Worm (Caenorhabditis elegans) whole organism, L2 larva: ENCODE measurements around the gene Y14H12A.2.

Experiments
- C34F6.9 ChIP-seq: fragments of 150-350 bp; optimal IDR thresholded peaks from 2 replicates; lab custom pipeline; 2014; ENCODE audit warnings: missing biosample characterization, missing genetic modification characterization
- F13H6.1 ChIP-seq: sonication (generic microtip); optimal IDR thresholded peaks from 2 replicates; lab custom pipeline; 2016; ENCODE audit warnings: missing genetic modification characterization, missing compliant biosample characterization
- R02D3.7 ChIP-seq: fragments of 150-350 bp; optimal IDR thresholded peaks from 2 replicates; lab custom pipeline; 2014; ENCODE audit warnings: missing biosample characterization, missing genetic modification characterization
- Y55F3AM.14 ChIP-seq: fragments of 200-800 bp; sonication (Bioruptor generic); optimal IDR thresholded peaks from 2 replicates; lab custom pipeline; 2018; ENCODE audit warnings: mild to moderate bottlenecking, missing genetic modification characterization, missing compliant biosample characterization
- ZK546.5 ChIP-seq: sonication (generic microtip); optimal IDR thresholded peaks from 2 replicates; lab custom pipeline; 2017; ENCODE audit warnings: missing biosample characterization, missing genetic modification characterization
- alr-1 ChIP-seq: fragments of 150-350 bp; optimal IDR thresholded peaks from 2 replicates; lab custom pipeline; 2014; ENCODE audit warnings: missing biosample characterization, missing genetic modification characterization
- aly-2 ChIP-seq: fragments of 150-350 bp; optimal IDR thresholded peaks from 2 replicates; lab custom pipeline; 2014; ENCODE audit warnings: missing biosample characterization, missing genetic modification characterization
- ama-1 ChIP-seq: fragments of 150-350 bp; optimal IDR thresholded peaks from 2 replicates; lab custom pipeline; 2018; ENCODE audit warnings: inconsistent platforms
- blmp-1 ChIP-seq: sonication (generic microtip); optimal IDR thresholded peaks from 2 replicates; lab custom pipeline; 2017; ENCODE audit warnings: missing genetic modification characterization, mild to moderate bottlenecking, missing compliant biosample characterization, antibody characterized with exemption, moderate library complexity; ENCODE audit not compliant: insufficient read depth
- ceh-16 ChIP-seq: fragments of 150-350 bp; optimal IDR thresholded peaks from 2 replicates; lab custom pipeline; 2014; ENCODE audit warnings: missing biosample characterization, missing genetic modification characterization
- ceh-82 ChIP-seq: fragments of 150-350 bp; optimal IDR thresholded peaks from 2 replicates; lab custom pipeline; 2014; ENCODE audit warnings: missing biosample characterization, missing genetic modification characterization
- crh-2 ChIP-seq: sonication (generic microtip); optimal IDR thresholded peaks from 2 replicates; lab custom pipeline; 2017; ENCODE audit warnings: missing biosample characterization, missing genetic modification characterization
- dmd-4 ChIP-seq: sonication (generic microtip); optimal IDR thresholded peaks from 2 replicates; lab custom pipeline; 2017; ENCODE audit warnings: missing biosample characterization, missing genetic modification characterization
- egl-27 ChIP-seq: sonication (generic microtip); optimal IDR thresholded peaks from 3 replicates; lab custom pipeline; 2017; ENCODE audit warnings: missing biosample characterization, missing genetic modification reagents, missing genetic modification characterization
- elt-1 ChIP-seq: fragments of 150-350 bp; optimal IDR thresholded peaks from 2 replicates; lab custom pipeline; 2014; ENCODE audit warnings: missing biosample characterization, missing genetic modification characterization
- elt-3 ChIP-seq: sonication (generic microtip); optimal IDR thresholded peaks from 2 replicates; lab custom pipeline; 2017; ENCODE audit warnings: missing biosample characterization, missing genetic modification characterization
- fos-1 ChIP-seq: fragments of 150-350 bp; optimal IDR thresholded peaks from 2 replicates; lab custom pipeline; 2014; ENCODE audit warnings: missing biosample characterization, missing genetic modification characterization
- gmeb-1 ChIP-seq: fragments of 150-350 bp; optimal IDR thresholded peaks from 2 replicates; lab custom pipeline; 2014; ENCODE audit warnings: missing biosample characterization, missing genetic modification characterization
- lin-11 ChIP-seq: fragments of 150-350 bp; sonication (generic microtip); optimal IDR thresholded peaks from 2 replicates; lab custom pipeline; 2014; ENCODE audit warnings: missing biosample characterization, missing genetic modification characterization, inconsistent platforms, mixed read lengths
- lin-13 ChIP-seq: fragments of 150-350 bp; optimal IDR thresholded peaks from 2 replicates; lab custom pipeline; 2014; ENCODE audit warnings: missing biosample characterization, missing genetic modification reagents, missing genetic modification characterization
- lin-39 ChIP-seq: fragments of 150-350 bp; optimal IDR thresholded peaks from 2 replicates; lab custom pipeline; 2014; ENCODE audit warnings: missing biosample characterization, missing genetic modification reagents, missing genetic modification characterization
- lsy-2 ChIP-seq, 2 experiments: fragments of 150-350 bp in 1 of 2; sonication (generic microtip) in 1 of 2; optimal IDR thresholded peaks; 2 replicates each; lab custom pipeline; 2014 to 2017; ENCODE audit warnings: missing biosample characterization in 2 of 2, missing genetic modification characterization in 2 of 2
- mab-5 ChIP-seq: fragments of 150-350 bp; optimal IDR thresholded peaks from 2 replicates; lab custom pipeline; 2014; ENCODE audit warnings: missing biosample characterization, missing genetic modification characterization
- mbf-1 ChIP-seq: sonication (generic microtip); optimal IDR thresholded peaks from 2 replicates; lab custom pipeline; 2017; ENCODE audit warnings: missing biosample characterization, missing genetic modification characterization
- mdl-1 ChIP-seq, 2 experiments: fragments of 150-350 bp in 1 of 2; sonication (generic microtip) in 1 of 2; optimal IDR thresholded peaks; 2 replicates each; lab custom pipeline; 2017; ENCODE audit warnings: missing biosample characterization in 2 of 2, missing genetic modification characterization in 2 of 2
- nhr-10 ChIP-seq: sonication (generic microtip); optimal IDR thresholded peaks from 2 replicates; lab custom pipeline; 2017; ENCODE audit warnings: missing biosample characterization, missing genetic modification characterization
- nhr-11 ChIP-seq: fragments of 150-350 bp; optimal IDR thresholded peaks from 2 replicates; lab custom pipeline; 2014; ENCODE audit warnings: missing biosample characterization, missing genetic modification characterization
- nhr-12 ChIP-seq: fragments of 150-350 bp; optimal IDR thresholded peaks from 2 replicates; lab custom pipeline; 2014; ENCODE audit warnings: missing biosample characterization, missing genetic modification characterization
- nhr-129 ChIP-seq: fragments of 150-350 bp; optimal IDR thresholded peaks from 2 replicates; lab custom pipeline; 2014; ENCODE audit warnings: missing biosample characterization, missing genetic modification characterization
- nhr-21 ChIP-seq: fragments of 150-350 bp; optimal IDR thresholded peaks from 2 replicates; lab custom pipeline; 2014; ENCODE audit warnings: missing biosample characterization, missing genetic modification characterization
- nhr-23 ChIP-seq: fragments of 150-350 bp; optimal IDR thresholded peaks from 2 replicates; lab custom pipeline; 2014; ENCODE audit warnings: missing biosample characterization, missing genetic modification reagents, missing genetic modification characterization
- nhr-237 ChIP-seq: fragments of 150-350 bp; optimal IDR thresholded peaks from 2 replicates; lab custom pipeline; 2014; ENCODE audit warnings: missing biosample characterization, missing genetic modification characterization
- nhr-25 ChIP-seq: fragments of 150-350 bp; sonication (generic microtip); optimal IDR thresholded peaks from 3 replicates; lab custom pipeline; 2014; ENCODE audit warnings: missing biosample characterization, missing genetic modification characterization
- nhr-6 ChIP-seq: fragments of 150-350 bp; optimal IDR thresholded peaks from 2 replicates; lab custom pipeline; 2014; ENCODE audit warnings: missing biosample characterization, missing genetic modification characterization
- nhr-77 ChIP-seq: fragments of 150-350 bp; optimal IDR thresholded peaks from 2 replicates; lab custom pipeline; 2014; ENCODE audit warnings: missing biosample characterization, missing genetic modification characterization
- peb-1 ChIP-seq: fragments of 150-350 bp; optimal IDR thresholded peaks from 2 replicates; lab custom pipeline; 2014; ENCODE audit warnings: missing biosample characterization, missing genetic modification characterization
- sem-4 ChIP-seq: fragments of 150-350 bp; optimal IDR thresholded peaks from 2 replicates; lab custom pipeline; 2014; ENCODE audit warnings: missing biosample characterization, missing genetic modification reagents, missing genetic modification characterization
- skn-1 ChIP-seq: sonication (generic microtip); optimal IDR thresholded peaks from 2 replicates; lab custom pipeline; 2017; ENCODE audit warnings: missing biosample characterization, missing genetic modification characterization
- sma-3 ChIP-seq: sonication (generic microtip); optimal IDR thresholded peaks from 2 replicates; lab custom pipeline; 2016; ENCODE audit warnings: missing genetic modification reagents, missing genetic modification characterization, missing compliant biosample characterization
- sma-9 ChIP-seq, 2 experiments: fragments of 150-350 bp in 1 of 2; sonication (generic microtip) in 1 of 2; optimal IDR thresholded peaks; 2 replicates each; lab custom pipeline; 2014 to 2016; ENCODE audit warnings: missing genetic modification characterization in 2 of 2, mild to moderate bottlenecking in 1 of 2, missing biosample characterization in 1 of 2, missing compliant biosample characterization in 1 of 2, missing genetic modification reagents in 1 of 2, moderate library complexity in 1 of 2
- snpc-4 ChIP-seq: fragments of 150-350 bp; optimal IDR thresholded peaks from 2 replicates; lab custom pipeline; 2014; ENCODE audit warnings: missing biosample characterization, missing genetic modification characterization
- unc-39 ChIP-seq: fragments of 150-350 bp; optimal IDR thresholded peaks from 2 replicates; lab custom pipeline; 2014; ENCODE audit warnings: missing biosample characterization, missing genetic modification characterization
- unc-55 ChIP-seq: fragments of 150-350 bp; sonication (generic microtip); optimal IDR thresholded peaks from 3 replicates; lab custom pipeline; 2014; ENCODE audit warnings: missing biosample characterization, missing genetic modification reagents, missing genetic modification characterization
- unc-62 ChIP-seq: fragments of 150-350 bp; optimal IDR thresholded peaks from 2 replicates; lab custom pipeline; 2014; ENCODE audit warnings: missing biosample characterization, missing genetic modification reagents, missing genetic modification characterization
- zag-1 ChIP-seq: fragments of 150-350 bp; optimal IDR thresholded peaks from 2 replicates; lab custom pipeline; 2014; ENCODE audit warnings: missing biosample characterization, missing genetic modification characterization
- ztf-1 ChIP-seq: fragments of 200-800 bp; sonication (Bioruptor generic); conservative IDR thresholded peaks from 2 replicates; pipeline ENCODE4 v1.3.6; 2022; ENCODE audit warnings: missing genetic modification characterization, missing compliant biosample characterization
- ztf-11 ChIP-seq: sonication (generic microtip); optimal IDR thresholded peaks from 2 replicates; lab custom pipeline; 2017; ENCODE audit warnings: missing biosample characterization, missing genetic modification characterization
- ztf-4 ChIP-seq: fragments of 150-350 bp; optimal IDR thresholded peaks from 2 replicates; lab custom pipeline; 2014; ENCODE audit warnings: missing biosample characterization, missing genetic modification characterization

Y14H12A.2 gene

DNA sequence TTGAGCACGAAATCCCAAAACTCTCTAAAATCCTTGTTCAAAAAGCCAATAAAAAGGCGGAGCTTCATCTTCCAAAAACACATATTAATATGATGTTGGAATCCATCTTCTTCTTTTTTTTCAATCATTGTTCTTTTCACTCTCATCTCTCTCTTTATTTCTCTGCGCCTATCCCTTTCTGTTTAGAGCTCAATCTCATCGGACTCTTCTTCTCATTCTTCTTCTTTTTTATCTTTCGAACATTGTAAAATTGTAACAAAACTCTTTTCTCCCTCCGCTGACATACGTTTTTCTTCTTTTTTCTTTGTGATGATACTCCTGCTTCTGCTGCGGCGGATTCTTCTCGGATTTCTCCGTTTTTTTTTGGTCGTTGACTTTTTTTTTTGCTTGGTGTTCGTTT lies 32.7 kb downstream of the Y14H12A.2 start:
- TF ChIP-seq ztf-4 (tag; lab: Kevin White, UChicago): no peak
- TF ChIP-seq nhr-129 (tag; lab: Kevin White, UChicago): no peak
- peak; percentile 44 for TF ChIP-seq sma-9 (GFP tag; optimal IDR thresholded peaks at IDR 0.05; lab: Kevin White, UChicago)
- TF ChIP-seq sma-9 (tag; optimal IDR thresholded peaks at IDR 0.05; lab: Kevin White, UChicago): no peak
- no peak for TF ChIP-seq blmp-1 (tag; lab: Kevin White, UChicago)
- TF ChIP-seq nhr-12 (tag; lab: Kevin White, UChicago): no peak
- TF ChIP-seq unc-55 (GFP tag; lab: Kevin White, UChicago): peak; percentile 27
- TF ChIP-seq nhr-77 (tag; lab: Kevin White, UChicago): no peak
- TF ChIP-seq mdl-1 (tag; optimal IDR thresholded peaks at IDR 0.05; lab: Kevin White, UChicago): no peak
- TF ChIP-seq ceh-82 (tag; lab: Kevin White, UChicago): no peak
- TF ChIP-seq nhr-25 (tag; lab: Kevin White, UChicago): no peak
- TF ChIP-seq ztf-11: no peak
- TF ChIP-seq crh-2: peak; percentile 5
- no peak for TF ChIP-seq lin-39 (tag; lab: Kevin White, UChicago)
- TF ChIP-seq ztf-1 (GFP tag; lab: Robert Waterston, UW): no peak
- no peak for TF ChIP-seq unc-62
- no peak for TF ChIP-seq Y55F3AM.14
- TF ChIP-seq nhr-10 (tag; lab: Kevin White, UChicago): no peak
- TF ChIP-seq nhr-21: no peak
- no peak for TF ChIP-seq elt-3
- no peak for TF ChIP-seq egl-27 (tag; lab: Kevin White, UChicago)
- no peak for TF ChIP-seq sma-3 (GFP tag; lab: Kevin White, UChicago)
- TF ChIP-seq nhr-6 (tag; lab: Kevin White, UChicago): no peak
- TF ChIP-seq elt-1 (tag; lab: Kevin White, UChicago): no peak
- TF ChIP-seq unc-39 (tag; lab: Kevin White, UChicago): no peak
- peak; percentile 76 for TF ChIP-seq C34F6.9
- TF ChIP-seq mab-5 (tag; lab: Kevin White, UChicago): peak; percentile 14
- no peak for TF ChIP-seq lin-13 (GFP tag; lab: Kevin White, UChicago)
- no peak for TF ChIP-seq ama-1 (lab: Kevin White, UChicago)
- TF ChIP-seq aly-2 (tag; lab: Kevin White, UChicago): no peak
- TF ChIP-seq peb-1 (tag; lab: Kevin White, UChicago): no peak
- TF ChIP-seq gmeb-1 (tag; lab: Kevin White, UChicago): no peak
- TF ChIP-seq alr-1 (tag; lab: Kevin White, UChicago): no peak
- TF ChIP-seq nhr-11 (tag; lab: Kevin White, UChicago): no peak
- TF ChIP-seq snpc-4: no peak
- TF ChIP-seq sem-4 (tag; lab: Kevin White, UChicago): peak; percentile 66
- TF ChIP-seq skn-1 (tag; lab: Kevin White, UChicago): no peak
- no peak for TF ChIP-seq nhr-23
- no peak for TF ChIP-seq mbf-1 (tag; lab: Kevin White, UChicago)
- TF ChIP-seq F13H6.1: peak; percentile 47
- TF ChIP-seq R02D3.7 (tag; lab: Kevin White, UChicago): no peak
- no peak for TF ChIP-seq lin-11 (tag; lab: Kevin White, UChicago)
- TF ChIP-seq ceh-16: no peak
- TF ChIP-seq nhr-237 (tag; lab: Kevin White, UChicago): no peak
- peak; percentile 6 for TF ChIP-seq zag-1 (tag; lab: Kevin White, UChicago)
- TF ChIP-seq ZK546.5 (tag; lab: Kevin White, UChicago): no peak
- TF ChIP-seq dmd-4 (tag; lab: Kevin White, UChicago): no peak
- no peak for TF ChIP-seq fos-1 (tag; lab: Kevin White, UChicago)
- TF ChIP-seq lsy-2 (tag; optimal IDR thresholded peaks at IDR 0.05; lab: Kevin White, UChicago): peak in 1 of 2 experiments; percentile 50
- TF ChIP-seq, all 48 proteins: peak for 9
